Worm (Caenorhabditis elegans) whole organism, L3 larva: Measurements from ENCODE around the gene pdi-2.

Source experiments
- R02D3.7 ChIP-seq: fragments of 150-350 bp; optimal IDR thresholded peaks from 2 replicates; lab custom pipeline; 2014; ENCODE audit warnings: missing biosample characterization, missing genetic modification characterization
- aly-2 ChIP-seq: fragments of 150-350 bp; optimal IDR thresholded peaks from 2 replicates; lab custom pipeline; 2014; ENCODE audit warnings: missing biosample characterization, missing genetic modification characterization
- ama-1 ChIP-seq: fragments of 150-350 bp; optimal IDR thresholded peaks from 2 replicates; lab custom pipeline; 2018
- ceh-28 ChIP-seq: fragments of 150-350 bp; optimal IDR thresholded peaks from 2 replicates; lab custom pipeline; 2014; ENCODE audit warnings: missing biosample characterization, missing genetic modification reagents, missing genetic modification characterization
- ceh-82 ChIP-seq: fragments of 150-350 bp; optimal IDR thresholded peaks from 2 replicates; lab custom pipeline; 2014; ENCODE audit warnings: missing biosample characterization, missing genetic modification characterization
- egl-27 ChIP-seq: sonication (generic microtip); optimal IDR thresholded peaks from 4 replicates; lab custom pipeline; 2017; ENCODE audit warnings: missing biosample characterization, missing genetic modification reagents, missing genetic modification characterization
- egl-5 ChIP-seq: fragments of 150-350 bp; optimal IDR thresholded peaks from 2 replicates; lab custom pipeline; 2017; ENCODE audit warnings: missing biosample characterization, missing genetic modification reagents, missing genetic modification characterization, inconsistent platforms
- elt-2 ChIP-seq: sonication (generic microtip); optimal IDR thresholded peaks from 2 replicates; lab custom pipeline; 2016; ENCODE audit warnings: missing genetic modification reagents, mild to moderate bottlenecking, missing genetic modification characterization, missing compliant biosample characterization
- elt-3 ChIP-seq, 3 experiments: fragments of 150-350 bp in 1 of 3; sonication (generic microtip) in 2 of 3; optimal IDR thresholded peaks; 2 replicates in 2 of 3; 4 replicates in 1 of 3; lab custom pipeline; 2014 to 2017; ENCODE audit warnings: missing biosample characterization in 3 of 3, missing genetic modification characterization in 3 of 3
- fkh-10 ChIP-seq: sonication (generic microtip); optimal IDR thresholded peaks from 2 replicates; lab custom pipeline; 2017; ENCODE audit warnings: missing biosample characterization, missing genetic modification reagents, missing genetic modification characterization
- hmg-11 ChIP-seq: sonication (generic microtip); optimal IDR thresholded peaks from 2 replicates; lab custom pipeline; 2016; ENCODE audit warnings: missing genetic modification characterization, missing compliant biosample characterization
- jun-1 ChIP-seq: fragments of 150-350 bp; optimal IDR thresholded peaks from 2 replicates; lab custom pipeline; 2014; ENCODE audit warnings: missing biosample characterization, missing genetic modification reagents, missing genetic modification characterization
- lin-15B ChIP-seq: fragments of 150-350 bp; optimal IDR thresholded peaks from 2 replicates; lab custom pipeline; 2014; ENCODE audit warnings: missing biosample characterization, missing genetic modification characterization
- lsy-12 ChIP-seq: sonication (generic microtip); optimal IDR thresholded peaks from 2 replicates; lab custom pipeline; 2016; ENCODE audit warnings: mild to moderate bottlenecking, missing genetic modification characterization, missing compliant biosample characterization
- mdl-1 ChIP-seq: fragments of 150-350 bp; optimal IDR thresholded peaks from 2 replicates; lab custom pipeline; 2014; ENCODE audit warnings: missing biosample characterization, missing genetic modification characterization
- nfya-1 ChIP-seq: sonication (generic microtip); optimal IDR thresholded peaks from 2 replicates; lab custom pipeline; 2017; ENCODE audit warnings: missing genetic modification characterization, mild to moderate bottlenecking, missing compliant biosample characterization, antibody characterized with exemption, moderate library complexity; ENCODE audit not compliant: insufficient read depth
- nhr-11 ChIP-seq: fragments of 150-350 bp; optimal IDR thresholded peaks from 2 replicates; lab custom pipeline; 2014; ENCODE audit warnings: missing biosample characterization, missing genetic modification characterization
- nhr-12 ChIP-seq: fragments of 150-350 bp; optimal IDR thresholded peaks from 2 replicates; lab custom pipeline; 2014; ENCODE audit warnings: missing biosample characterization, missing genetic modification characterization
- nhr-23 ChIP-seq: fragments of 150-350 bp; optimal IDR thresholded peaks from 2 replicates; lab custom pipeline; 2014; ENCODE audit warnings: missing biosample characterization, missing genetic modification reagents, missing genetic modification characterization
- nhr-25 ChIP-seq: sonication (generic microtip); optimal IDR thresholded peaks from 2 replicates; lab custom pipeline; 2017; ENCODE audit warnings: missing biosample characterization, missing genetic modification characterization
- nhr-43 ChIP-seq: sonication (generic microtip); optimal IDR thresholded peaks from 2 replicates; lab custom pipeline; 2016; ENCODE audit warnings: mild to moderate bottlenecking, missing genetic modification characterization, missing compliant biosample characterization; ENCODE audit not compliant: poor library complexity, severe bottlenecking
- nhr-76 ChIP-seq: fragments of 150-350 bp; sonication (generic microtip); optimal IDR thresholded peaks from 5 replicates; lab custom pipeline; 2014; ENCODE audit warnings: missing biosample characterization, missing genetic modification characterization
- nhr-77 ChIP-seq: fragments of 150-350 bp; optimal IDR thresholded peaks from 2 replicates; lab custom pipeline; 2014; ENCODE audit warnings: missing biosample characterization, missing genetic modification characterization
- pha-4 ChIP-seq: fragments of 150-350 bp; optimal IDR thresholded peaks from 2 replicates; lab custom pipeline; 2014; ENCODE audit warnings: missing biosample characterization, missing genetic modification reagents, missing genetic modification characterization
- pqm-1 ChIP-seq: fragments of 150-350 bp; optimal IDR thresholded peaks from 2 replicates; lab custom pipeline; 2017; ENCODE audit warnings: missing biosample characterization, missing genetic modification characterization, inconsistent platforms
- snpc-4 ChIP-seq: fragments of 150-350 bp; optimal IDR thresholded peaks from 2 replicates; lab custom pipeline; 2014; ENCODE audit warnings: missing biosample characterization, missing genetic modification characterization
- unc-62 ChIP-seq: fragments of 150-350 bp; sonication (generic microtip); optimal IDR thresholded peaks from 4 replicates; lab custom pipeline; 2014; ENCODE audit warnings: missing biosample characterization, missing genetic modification reagents, missing genetic modification characterization
- zag-1 ChIP-seq: fragments of 150-350 bp; optimal IDR thresholded peaks from 2 replicates; lab custom pipeline; 2014; ENCODE audit warnings: missing biosample characterization, missing genetic modification characterization
- ztf-11 ChIP-seq: fragments of 150-350 bp; optimal IDR thresholded peaks from 2 replicates; lab custom pipeline; 2014; ENCODE audit warnings: missing biosample characterization, missing genetic modification characterization
- ztf-4 ChIP-seq: fragments of 150-350 bp; optimal IDR thresholded peaks from 2 replicates; lab custom pipeline; 2014; ENCODE audit warnings: missing biosample characterization, missing genetic modification characterization

The pdi-2 gene

DNA sequence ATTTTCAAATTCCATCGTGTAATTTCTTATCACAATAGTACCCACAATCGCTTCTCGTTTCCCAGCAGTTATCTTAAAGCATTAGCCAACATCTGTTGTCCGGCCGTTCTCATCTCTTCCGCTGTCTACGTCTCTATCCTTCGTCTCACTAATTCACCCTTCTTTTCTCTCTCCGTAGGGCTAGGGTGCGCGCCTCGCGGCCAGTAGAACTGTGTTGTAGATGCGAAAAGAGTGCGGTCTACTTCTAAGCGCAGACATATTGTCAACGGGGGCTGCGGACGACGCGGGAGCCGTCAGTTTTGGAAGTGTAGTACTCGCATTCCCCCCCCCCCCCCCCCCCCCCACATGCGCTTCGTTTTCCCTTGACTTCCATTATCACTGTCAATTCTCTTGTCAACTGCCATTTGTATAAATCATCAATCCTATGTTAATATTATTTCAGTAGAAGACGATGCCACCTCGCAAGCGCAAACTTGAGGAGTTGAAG is 10.3 kb upstream of the pdi-2 start, which contains the start of gene spr-3:
Gene spr-3, plus strand, starts transcription at position 437 of the 487 bp plus-strand sequence.
- TF ChIP-seq mdl-1 (tag; lab: Kevin White, UChicago): no peak
- no peak for TF ChIP-seq egl-5 (tag; lab: Kevin White, UChicago)
- no peak for TF ChIP-seq lsy-12 (tag; lab: Kevin White, UChicago)
- TF ChIP-seq R02D3.7: no peak
- no peak for TF ChIP-seq egl-27 (tag; lab: Kevin White, UChicago)
- TF ChIP-seq nfya-1 (tag; lab: Kevin White, UChicago): peak; percentile 46
- TF ChIP-seq elt-2 (tag; lab: Kevin White, UChicago): peak; percentile 20
- peak; percentile 11 for TF ChIP-seq nhr-25 (tag; lab: Kevin White, UChicago)
- no peak for TF ChIP-seq jun-1 (tag; lab: Kevin White, UChicago)
- no peak for TF ChIP-seq nhr-12 (tag; lab: Kevin White, UChicago)
- no peak for TF ChIP-seq ztf-11 (tag; lab: Kevin White, UChicago)
- TF ChIP-seq ceh-82: no peak
- no peak for TF ChIP-seq nhr-76
- no peak for TF ChIP-seq nhr-77 (tag; lab: Kevin White, UChicago)
- TF ChIP-seq unc-62 (GFP tag; lab: Kevin White, UChicago): no peak
- no peak for TF ChIP-seq nhr-43 (tag; lab: Kevin White, UChicago)
- TF ChIP-seq fkh-10: no peak
- TF ChIP-seq hmg-11 (tag; lab: Kevin White, UChicago): peak; percentile 0
- TF ChIP-seq snpc-4 (tag; lab: Kevin White, UChicago): peak; percentile 45

DNA sequence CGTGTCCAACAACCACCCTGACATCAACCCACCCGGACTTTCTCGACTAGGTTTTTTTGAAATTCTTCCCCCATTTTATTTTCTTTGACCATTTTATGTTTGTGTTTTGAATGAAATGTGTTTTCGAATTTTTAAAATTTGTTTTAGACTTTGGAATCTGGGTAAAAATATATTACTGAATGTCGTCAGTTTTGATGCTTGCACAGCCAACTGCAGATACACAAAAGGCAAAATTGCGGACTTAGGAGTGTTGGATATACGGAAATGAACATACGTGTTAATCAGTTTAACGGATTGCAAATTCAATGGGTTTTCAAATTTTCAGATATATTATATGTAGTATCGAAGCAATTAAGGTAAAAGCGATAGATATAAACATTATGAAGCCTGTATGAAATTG is 7.2 kb upstream of the pdi-2 start:
- peak; percentile 62 for TF ChIP-seq nfya-1 (tag; lab: Kevin White, UChicago)
- TF ChIP-seq elt-2 (tag; lab: Kevin White, UChicago): peak; percentile 2
- TF ChIP-seq pha-4 (tag; lab: Kevin White, UChicago): peak; percentile 29
- TF ChIP-seq lin-15B (tag; lab: Kevin White, UChicago): no peak

DNA sequence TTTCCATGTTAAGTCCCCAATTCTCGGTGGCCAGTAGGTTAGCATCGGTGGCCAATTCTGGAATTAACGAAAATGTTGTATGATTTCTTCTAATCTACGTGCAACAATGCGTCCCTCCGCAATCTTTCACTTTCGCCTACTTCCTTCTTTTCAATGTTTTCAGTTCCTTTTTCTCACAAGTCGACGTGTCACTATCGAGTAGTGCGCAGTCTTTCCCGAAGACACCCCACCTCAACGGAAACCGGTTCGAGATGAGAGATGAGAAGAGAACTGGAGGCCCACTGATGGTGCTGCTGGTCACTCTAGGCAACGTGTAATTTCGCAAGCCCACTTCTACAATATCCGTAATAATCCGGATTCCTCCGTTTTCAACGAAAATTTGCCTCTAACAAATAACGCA is 4.0 kb upstream of the pdi-2 start:
- TF ChIP-seq nhr-25 (tag; lab: Kevin White, UChicago) (peak; percentile 71), jun-1 (tag; lab: Kevin White, UChicago) (no peak), ama-1 (no peak), ztf-4 (tag; lab: Kevin White, UChicago) (no peak), lsy-12 (tag; lab: Kevin White, UChicago) (peak; percentile 27), nhr-76 (no peak), nhr-11 (tag; lab: Kevin White, UChicago) (no peak), ceh-28 (tag; lab: Kevin White, UChicago) (peak; percentile 33), egl-5 (tag; lab: Kevin White, UChicago) (no peak), nfya-1 (tag; lab: Kevin White, UChicago) (peak; percentile 42), lin-15B (tag; lab: Kevin White, UChicago) (no peak), aly-2 (tag; lab: Kevin White, UChicago) (no peak), elt-2 (tag; lab: Kevin White, UChicago) (no peak), zag-1 (tag; lab: Kevin White, UChicago) (no peak), nhr-23 (tag; lab: Kevin White, UChicago) (peak; percentile 91), unc-62 (GFP tag; lab: Kevin White, UChicago) (peak; percentile 39), R02D3.7 (no peak), ztf-11 (tag; lab: Kevin White, UChicago) (no peak), nhr-43 (tag; lab: Kevin White, UChicago) (peak; percentile 79), pqm-1 (tag; lab: Kevin White, UChicago) (no peak), elt-3 (tag; optimal IDR thresholded peaks at IDR 0.05; lab: Kevin White, UChicago) (peak in 1 of 3 experiments; percentile 54), fkh-10 (no peak)
- TF ChIP-seq, all 47 proteins: peak for 8

DNA sequence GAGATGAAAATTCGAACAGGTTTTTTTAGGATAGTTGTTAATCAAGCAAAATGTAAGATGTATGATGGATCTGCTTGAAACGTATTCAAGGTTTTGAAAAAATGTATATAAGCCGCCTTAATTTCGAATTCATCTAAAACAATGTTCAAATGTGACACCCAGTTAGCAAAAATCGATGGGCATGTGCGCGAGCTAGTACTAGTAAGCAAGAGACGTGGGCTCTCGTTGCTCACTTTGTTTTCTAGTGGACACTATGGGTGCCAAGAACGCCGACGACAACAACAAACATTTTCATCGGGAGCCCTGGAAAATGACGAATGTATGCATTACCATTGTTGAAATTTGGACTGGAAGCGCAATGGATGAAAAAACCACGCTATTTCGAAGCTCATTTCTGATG is 2.8 kb upstream of the pdi-2 start:
- TF ChIP-seq lsy-12 (tag; lab: Kevin White, UChicago) (no peak), nfya-1 (tag; lab: Kevin White, UChicago) (peak; percentile 31)
